Fruit fly (Drosophila melanogaster) whole organism: Measurements from ENCODE around the gene CG10026.

ENCODE experiments used
- CG8478 ChIP-seq: fragments of >200 bp; optimal IDR thresholded peaks from 2 replicates; lab custom pipeline; 2018; ENCODE audit warnings: inconsistent platforms
- Dll ChIP-seq: fragments of >200 bp; optimal IDR thresholded peaks from 2 replicates; lab custom pipeline; 2017
- pan ChIP-seq: fragments of >200 bp; optimal IDR thresholded peaks from 2 replicates; lab custom pipeline; 2017
- psq ChIP-seq: fragments of >200 bp; optimal IDR thresholded peaks from 2 replicates; lab custom pipeline; 2017
- usp ChIP-seq: fragments of >200 bp; optimal IDR thresholded peaks from 2 replicates; lab custom pipeline; 2017; ENCODE audit warnings: missing biosample characterization, missing genetic modification characterization, mixed read lengths

DNA sequence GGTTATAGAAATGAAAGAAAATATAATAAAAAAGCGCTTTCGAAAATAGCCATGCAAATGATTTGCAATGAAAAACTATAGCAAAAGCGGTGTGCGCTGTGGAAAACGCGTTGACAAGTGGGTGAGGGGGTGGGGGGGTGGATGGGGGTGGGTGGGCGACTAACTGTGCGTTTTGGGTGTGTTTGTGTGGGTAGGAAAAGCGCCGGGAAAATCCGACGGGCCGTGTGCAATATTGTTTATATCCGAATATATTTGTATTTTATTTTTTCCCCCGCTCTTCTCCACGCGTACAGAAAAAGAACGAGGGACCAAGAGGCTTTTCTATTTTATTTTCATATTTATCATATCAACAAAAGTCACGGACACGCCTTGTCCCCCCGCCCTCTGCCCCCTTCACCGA is 47.6 kb upstream of the CG10026 start:
- TF ChIP-seq pan (lab: Kevin White, UChicago), result no peak
- no peak for TF ChIP-seq usp (GFP tag; lab: Kevin White, UChicago)
- TF ChIP-seq psq, result no peak
- TF ChIP-seq Dll (lab: Kevin White, UChicago), result no peak
- TF ChIP-seq CG8478 (lab: Kevin White, UChicago), result no peak
